Fruit fly (Drosophila melanogaster) whole organism, embryonic: ENCODE measurements around the gene Mob3.

Source experiments
- Adf1 ChIP-seq: fragments of 200-800 bp; sonication (Bioruptor generic); IDR thresholded peaks from 2 replicates; pipeline ENCODE4 v1.3.6; 2022; ENCODE audit warnings: missing biosample characterization, missing genetic modification characterization
- Atf3 ChIP-seq: fragments of 200-800 bp; sonication (Bioruptor generic); optimal IDR thresholded peaks from 3 replicates; lab custom pipeline; 2016; ENCODE audit warnings: missing biosample characterization, missing genetic modification characterization
- Awh ChIP-seq: fragments of 200-800 bp; sonication (Bioruptor generic); IDR thresholded peaks from 2 replicates; pipeline ENCODE4, ENCODE4 v1.3.6; 2022; ENCODE audit warnings: missing biosample characterization, missing genetic modification characterization
- CG10267 ChIP-seq: fragments of 200-800 bp; sonication (Bioruptor generic); optimal IDR thresholded peaks from 2 replicates; lab custom pipeline; 2018; ENCODE audit warnings: missing biosample characterization, mild to moderate bottlenecking, missing genetic modification characterization, moderate library complexity
- CG10274 ChIP-seq: fragments of 200-800 bp; sonication (Bioruptor generic); optimal IDR thresholded peaks from 3 replicates; lab custom pipeline; 2017; ENCODE audit warnings: missing biosample characterization, mild to moderate bottlenecking, missing genetic modification characterization
- CG10321 ChIP-seq: fragments of 200-800 bp; sonication (Bioruptor generic); IDR thresholded peaks from 2 replicates; pipeline ENCODE4 v1.3.6; 2022; ENCODE audit warnings: missing biosample characterization, missing genetic modification characterization
- CG10366 ChIP-seq: fragments of 200-800 bp; sonication (Bioruptor generic); IDR thresholded peaks from 2 replicates; pipeline ENCODE4 v1.3.6; 2022; ENCODE audit warnings: missing biosample characterization, missing genetic modification characterization
- CG10431 ChIP-seq: fragments of 200-800 bp; sonication (Bioruptor generic); optimal IDR thresholded peaks from 3 replicates; lab custom pipeline; 2018; ENCODE audit warnings: missing biosample characterization, mild to moderate bottlenecking, missing genetic modification characterization
- CG12744 ChIP-seq: fragments of 200-800 bp; sonication (Bioruptor generic); optimal IDR thresholded peaks from 2 replicates; lab custom pipeline; 2016; ENCODE audit warnings: missing biosample characterization, missing genetic modification characterization
- CG12769 ChIP-seq: fragments of 200-800 bp; sonication (Bioruptor generic); optimal IDR thresholded peaks from 2 replicates; lab custom pipeline; 2019; ENCODE audit warnings: missing biosample characterization, mild to moderate bottlenecking, missing genetic modification characterization, moderate library complexity
- CG1602 ChIP-seq: fragments of 200-800 bp; sonication (Bioruptor generic); optimal IDR thresholded peaks from 3 replicates; lab custom pipeline; 2016; ENCODE audit warnings: missing biosample characterization, missing genetic modification characterization
- CG16815 ChIP-seq: fragments of 200-800 bp; sonication (Bioruptor generic); optimal IDR thresholded peaks from 3 replicates; lab custom pipeline; 2017; ENCODE audit warnings: missing biosample characterization, mild to moderate bottlenecking, missing genetic modification characterization
- CG31365 ChIP-seq: fragments of 200-800 bp; sonication (Bioruptor generic); optimal IDR thresholded peaks from 2 replicates; lab custom pipeline; 2018; ENCODE audit warnings: missing biosample characterization, mild to moderate bottlenecking, missing genetic modification characterization
- CG32767 ChIP-seq: fragments of 200-800 bp; sonication (Bioruptor generic); IDR thresholded peaks from 2 replicates; pipeline ENCODE4 v1.3.6; 2022; ENCODE audit warnings: missing biosample characterization, missing genetic modification characterization
- CG34422 ChIP-seq: fragments of 200-800 bp; sonication (Bioruptor generic); IDR thresholded peaks from 3 replicates; pipeline ENCODE4 v1.3.6; 2022; ENCODE audit warnings: missing biosample characterization, missing genetic modification characterization
- CG3726 ChIP-seq: fragments of 200-800 bp; sonication (Bioruptor generic); IDR thresholded peaks from 3 replicates; pipeline ENCODE4, ENCODE4 v1.3.6; 2022; ENCODE audit warnings: missing biosample characterization, missing genetic modification characterization
- CG4730 ChIP-seq: fragments of 200-800 bp; sonication (Bioruptor generic); IDR thresholded peaks from 2 replicates; pipeline ENCODE4 v1.3.6; 2022; ENCODE audit warnings: missing biosample characterization, missing genetic modification characterization
- CG6175 ChIP-seq: fragments of 200-800 bp; sonication (Bioruptor generic); IDR thresholded peaks from 3 replicates; pipeline ENCODE4 v1.3.6; 2022; ENCODE audit warnings: missing biosample characterization, missing genetic modification characterization
- CG7786 ChIP-seq: fragments of 200-800 bp; sonication (Bioruptor generic); optimal IDR thresholded peaks from 2 replicates; lab custom pipeline; 2016; ENCODE audit warnings: missing biosample characterization, missing genetic modification characterization
- CG8388 ChIP-seq: fragments of 200-800 bp; sonication (Bioruptor generic); optimal IDR thresholded peaks from 2 replicates; lab custom pipeline; 2019; ENCODE audit warnings: missing biosample characterization, mild to moderate bottlenecking, missing genetic modification characterization, moderate library complexity
- CG9797 ChIP-seq: fragments of 200-800 bp; sonication (Bioruptor generic); optimal IDR thresholded peaks from 3 replicates; lab custom pipeline; 2018; ENCODE audit warnings: missing biosample characterization, mild to moderate bottlenecking, missing genetic modification characterization
- CkIIα-i1 ChIP-seq: fragments of 200-800 bp; sonication (Bioruptor generic); IDR thresholded peaks from 2 replicates; pipeline ENCODE4 v1.3.6; 2022; ENCODE audit warnings: missing biosample characterization, missing genetic modification characterization
- Dek ChIP-seq: fragments of 200-800 bp; sonication (Bioruptor generic); optimal IDR thresholded peaks from 3 replicates; lab custom pipeline; 2019; ENCODE audit warnings: missing biosample characterization, mild to moderate bottlenecking, missing genetic modification characterization, moderate library complexity
- Fer2 ChIP-seq: fragments of 200-800 bp; sonication (Bioruptor generic); optimal IDR thresholded peaks from 2 replicates; lab custom pipeline; 2018; ENCODE audit warnings: missing biosample characterization, mild to moderate bottlenecking, missing genetic modification characterization, moderate library complexity
- GATAe ChIP-seq: fragments of 200-800 bp; sonication (Bioruptor generic); conservative IDR thresholded peaks from 2 replicates; pipeline ENCODE4 v1.3.6; 2022; ENCODE audit warnings: missing biosample characterization, missing genetic modification characterization
- HLH54F ChIP-seq: fragments of 200-800 bp; sonication (Bioruptor generic); optimal IDR thresholded peaks from 3 replicates; lab custom pipeline; 2016; ENCODE audit warnings: missing biosample characterization, missing genetic modification characterization
- Hey ChIP-seq: fragments of 200-800 bp; sonication (Bioruptor generic); optimal IDR thresholded peaks from 3 replicates; lab custom pipeline; 2018; ENCODE audit warnings: missing biosample characterization, mild to moderate bottlenecking, missing genetic modification characterization
- Hmx ChIP-seq: fragments of 200-800 bp; sonication (Bioruptor generic); optimal IDR thresholded peaks from 2 replicates; lab custom pipeline; 2016; ENCODE audit warnings: missing biosample characterization, missing genetic modification characterization
- Kr ChIP-seq: fragments of 200-800 bp; sonication (Bioruptor generic); optimal IDR thresholded peaks from 2 replicates; lab custom pipeline; 2017; ENCODE audit warnings: missing biosample characterization, mild to moderate bottlenecking, missing genetic modification characterization
- MESR4 ChIP-seq: fragments of 200-800 bp; sonication (Bioruptor generic); optimal IDR thresholded peaks from 2 replicates; lab custom pipeline; 2018; ENCODE audit warnings: missing biosample characterization, mild to moderate bottlenecking, missing genetic modification characterization, moderate library complexity
- MTF-1 ChIP-seq: fragments of 200-800 bp; sonication (Bioruptor generic); optimal IDR thresholded peaks from 2 replicates; lab custom pipeline; 2018; ENCODE audit warnings: missing biosample characterization, mild to moderate bottlenecking, missing genetic modification characterization, borderline replicate concordance
- Rfx ChIP-seq: fragments of 200-800 bp; sonication (Bioruptor generic); IDR thresholded peaks from 2 replicates; pipeline ENCODE4 v1.3.6; 2022; ENCODE audit warnings: missing biosample characterization, missing genetic modification characterization
- Rx ChIP-seq: fragments of 200-800 bp; sonication (Bioruptor generic); IDR thresholded peaks from 2 replicates; pipeline ENCODE4 v1.3.6; 2022; ENCODE audit warnings: missing biosample characterization, missing genetic modification characterization
- Scr ChIP-seq: fragments of 200-800 bp; sonication (Bioruptor generic); IDR thresholded peaks from 2 replicates; pipeline ENCODE4 v1.3.6; 2022; ENCODE audit warnings: missing biosample characterization, missing genetic modification characterization; ENCODE audit not compliant: partially characterized antibody
- YL-1 ChIP-seq: fragments of 200-800 bp; sonication (Bioruptor generic); optimal IDR thresholded peaks from 3 replicates; lab custom pipeline; 2017; ENCODE audit warnings: missing biosample characterization, mild to moderate bottlenecking, missing genetic modification characterization
- en ChIP-seq: fragments of 200-800 bp; sonication (Bioruptor generic); optimal IDR thresholded peaks from 2 replicates; lab custom pipeline; 2016; ENCODE audit warnings: missing biosample characterization, missing genetic modification characterization
- gfzf ChIP-seq: fragments of 200-800 bp; sonication (Bioruptor generic); optimal IDR thresholded peaks from 2 replicates; lab custom pipeline; 2016; ENCODE audit warnings: missing biosample characterization, mild to moderate bottlenecking, missing genetic modification characterization, moderate library complexity
- grau ChIP-seq: fragments of 200-800 bp; optimal IDR thresholded peaks from 3 replicates; lab custom pipeline; 2019; ENCODE audit warnings: missing biosample characterization, mild to moderate bottlenecking, missing genetic modification characterization, moderate library complexity
- inv ChIP-seq: fragments of 200-800 bp; sonication (Bioruptor generic); IDR thresholded peaks from 2 replicates; pipeline ENCODE4 v1.3.6; 2022; ENCODE audit warnings: missing biosample characterization, missing genetic modification characterization; ENCODE audit not compliant: partially characterized antibody
- jigr1 ChIP-seq: fragments of 200-800 bp; sonication (Bioruptor generic); IDR thresholded peaks from 3 replicates; pipeline ENCODE4 v1.3.6; 2022; ENCODE audit warnings: missing biosample characterization, missing genetic modification characterization
- jumu ChIP-seq: fragments of 200-800 bp; sonication (Bioruptor generic); optimal IDR thresholded peaks from 3 replicates; lab custom pipeline; 2016; ENCODE audit warnings: missing biosample characterization, missing genetic modification characterization
- klu ChIP-seq: fragments of 200-800 bp; sonication (Bioruptor generic); IDR thresholded peaks from 2 replicates; pipeline ENCODE4 v1.3.6; 2022; ENCODE audit warnings: missing biosample characterization, missing genetic modification characterization
- knrl ChIP-seq: fragments of 200-800 bp; sonication (Bioruptor generic); IDR thresholded peaks from 3 replicates; pipeline ENCODE4 v1.3.6; 2022; ENCODE audit warnings: missing biosample characterization, missing genetic modification characterization; ENCODE audit not compliant: partially characterized antibody
- lbe ChIP-seq: fragments of 200-800 bp; sonication (Bioruptor generic); optimal IDR thresholded peaks from 2 replicates; lab custom pipeline; 2016; ENCODE audit warnings: missing biosample characterization, mild to moderate bottlenecking, missing genetic modification characterization
- mirr ChIP-seq: fragments of 200-800 bp; sonication (Bioruptor generic); optimal IDR thresholded peaks from 3 replicates; lab custom pipeline; 2018; ENCODE audit warnings: missing biosample characterization, mild to moderate bottlenecking, missing genetic modification characterization
- nau ChIP-seq: fragments of 200-800 bp; sonication (Bioruptor generic); optimal IDR thresholded peaks from 3 replicates; lab custom pipeline; 2017; ENCODE audit warnings: missing biosample characterization, mild to moderate bottlenecking, missing genetic modification characterization, missing genetic modification reagents
- p53 ChIP-seq: fragments of 200-800 bp; sonication (Bioruptor generic); optimal IDR thresholded peaks from 2 replicates; lab custom pipeline; 2016; ENCODE audit warnings: missing biosample characterization, missing genetic modification characterization
- psq ChIP-seq: fragments of 200-800 bp; sonication (Bioruptor generic); optimal IDR thresholded peaks from 2 replicates; lab custom pipeline; 2017; ENCODE audit warnings: missing biosample characterization, missing genetic modification characterization
- slp2 ChIP-seq: fragments of 200-800 bp; sonication (Bioruptor generic); optimal IDR thresholded peaks from 2 replicates; lab custom pipeline; 2016; ENCODE audit warnings: missing biosample characterization, missing genetic modification characterization
- sob ChIP-seq: fragments of 200-800 bp; sonication (Bioruptor generic); IDR thresholded peaks from 2 replicates; pipeline ENCODE4 v1.3.6; 2022; ENCODE audit warnings: missing biosample characterization, missing genetic modification characterization
- tna ChIP-seq: fragments of 200-800 bp; sonication (Bioruptor generic); IDR thresholded peaks from 2 replicates; pipeline ENCODE4 v1.3.6; 2022; ENCODE audit warnings: missing biosample characterization, missing genetic modification characterization; ENCODE audit not compliant: partially characterized antibody
- vnd ChIP-seq: fragments of 200-800 bp; sonication (Bioruptor generic); IDR thresholded peaks from 3 replicates; pipeline ENCODE4 v1.3.6; 2022; ENCODE audit warnings: missing biosample characterization, missing genetic modification characterization; ENCODE audit not compliant: partially characterized antibody

Gene Mob3

dm6 chr2L:10298306-10298705, 33.2 kb downstream of the Mob3 start (continued):
- TF ChIP-seq MESR4 (GFP tag; lab: Kevin White, UChicago) = peak; percentile 25
- TF ChIP-seq MTF-1 (GFP tag; lab: Kevin White, UChicago) = no peak
- no peak for TF ChIP-seq Dek
- TF ChIP-seq inv (GFP tag; lab: Robert Waterston, UW) = peak; percentile 35
- TF ChIP-seq CG12744 = no peak
- no peak for TF ChIP-seq CkIIα-i1 (GFP tag; lab: Robert Waterston, UW)
- TF ChIP-seq psq (GFP tag; lab: Kevin White, UChicago) = no peak
- TF ChIP-seq Rfx = no peak
- no peak for TF ChIP-seq CG16815 (GFP tag; lab: Kevin White, UChicago)
- no peak for TF ChIP-seq lbe (GFP tag; lab: Kevin White, UChicago)
- no peak for TF ChIP-seq CG10267
- TF ChIP-seq CG32767 (GFP tag; lab: Robert Waterston, UW) = no peak
- no peak for TF ChIP-seq CG7786 (GFP tag; lab: Kevin White, UChicago)
- peak; percentile 60 for TF ChIP-seq tna (GFP tag; lab: Robert Waterston, UW)
- peak; percentile 13 for TF ChIP-seq gfzf (GFP tag; lab: Kevin White, UChicago)
- no peak for TF ChIP-seq slp2 (GFP tag; lab: Kevin White, UChicago)
- no peak for TF ChIP-seq p53 (GFP tag; lab: Kevin White, UChicago)
- no peak for TF ChIP-seq HLH54F (GFP tag; lab: Kevin White, UChicago)
- TF ChIP-seq CG34422 (GFP tag; lab: Robert Waterston, UW) = no peak
- peak; percentile 63 for TF ChIP-seq CG12769 (tag; lab: Kevin White, UChicago)
- no peak for TF ChIP-seq CG1602
- no peak for TF ChIP-seq Hmx (GFP tag; lab: Kevin White, UChicago)
- TF ChIP-seq jigr1 (GFP tag; lab: Robert Waterston, UW) = no peak
- TF ChIP-seq Adf1 = no peak
- no peak for TF ChIP-seq CG8388
- TF ChIP-seq jumu (GFP tag; lab: Kevin White, UChicago) = peak; percentile 26
- no peak for TF ChIP-seq Atf3
- peak; percentile 98 for TF ChIP-seq CG31365 (tag; lab: Kevin White, UChicago)
- no peak for TF ChIP-seq knrl
- TF ChIP-seq grau (tag; lab: Kevin White, UChicago) = peak; percentile 24
- no peak for TF ChIP-seq CG3726 (GFP tag; lab: Robert Waterston, UW)
- TF ChIP-seq klu = no peak
- TF ChIP-seq CG10366 (GFP tag; lab: Robert Waterston, UW) = no peak
- TF ChIP-seq Fer2 = no peak
- TF ChIP-seq Scr (GFP tag; lab: Robert Waterston, UW) = peak; percentile 44; the same call in 1 of the 2 replicates
- no peak for TF ChIP-seq CG4730 (GFP tag; lab: Robert Waterston, UW)
- no peak for TF ChIP-seq CG9797 (GFP tag; lab: Kevin White, UChicago)
- no peak; the same call in 2 of the 3 replicates for TF ChIP-seq vnd (GFP tag; lab: Robert Waterston, UW)
- no peak for TF ChIP-seq CG6175 (GFP tag; lab: Robert Waterston, UW)
- no peak for TF ChIP-seq en (GFP tag; lab: Kevin White, UChicago)
- no peak for TF ChIP-seq CG10321 (GFP tag; lab: Robert Waterston, UW)
- TF ChIP-seq mirr = no peak
- TF ChIP-seq Rx = no peak
- no peak for TF ChIP-seq Kr
- TF ChIP-seq nau (GFP tag; lab: Kevin White, UChicago) = no peak
- TF ChIP-seq CG10274 = no peak
- TF ChIP-seq sob = no peak
- TF ChIP-seq YL-1 = peak; percentile 57
- TF ChIP-seq GATAe (GFP tag; lab: Robert Waterston, UW) = no peak
- TF ChIP-seq CG10431 (GFP tag; lab: Kevin White, UChicago) = no peak
- no peak for TF ChIP-seq Awh (GFP tag; lab: Robert Waterston, UW)
- no peak for TF ChIP-seq Hey
